Fruit fly (Drosophila melanogaster) whole organism, embryonic: ENCODE measurements around the gene ND-B16.6.

ENCODE experiments used
- Adf1 ChIP-seq: fragments of 200-800 bp; sonication (Bioruptor generic); IDR thresholded peaks from 2 replicates; pipeline ENCODE4 v1.3.6; 2022; ENCODE audit warnings: missing biosample characterization, missing genetic modification characterization
- BtbVII ChIP-seq: fragments of 200-800 bp; sonication (Bioruptor generic); optimal IDR thresholded peaks from 3 replicates; lab custom pipeline; 2017; ENCODE audit warnings: missing biosample characterization, mild to moderate bottlenecking, missing genetic modification characterization
- CG10462 ChIP-seq: fragments of 200-800 bp; sonication (Bioruptor generic); optimal IDR thresholded peaks from 2 replicates; lab custom pipeline; 2016; ENCODE audit warnings: missing biosample characterization, missing genetic modification characterization
- CG11247 ChIP-seq: fragments of 200-800 bp; sonication (Bioruptor generic); IDR thresholded peaks from 2 replicates; pipeline ENCODE4 v1.3.6; 2022; ENCODE audit warnings: missing biosample characterization, missing genetic modification characterization
- CG12769 ChIP-seq: fragments of 200-800 bp; sonication (Bioruptor generic); optimal IDR thresholded peaks from 2 replicates; lab custom pipeline; 2019; ENCODE audit warnings: missing biosample characterization, mild to moderate bottlenecking, missing genetic modification characterization, moderate library complexity
- CG13287 ChIP-seq: fragments of 200-800 bp; sonication (Bioruptor generic); IDR thresholded peaks from 2 replicates; pipeline ENCODE4 v1.3.6; 2022; ENCODE audit warnings: missing biosample characterization, missing genetic modification characterization; ENCODE audit not compliant: partially characterized antibody
- CG13894 ChIP-seq: fragments of 200-800 bp; sonication (Bioruptor generic); optimal IDR thresholded peaks from 3 replicates; lab custom pipeline; 2018; ENCODE audit warnings: missing biosample characterization, mild to moderate bottlenecking, missing genetic modification characterization, moderate library complexity
- CG17361 ChIP-seq: fragments of 200-800 bp; sonication (Bioruptor generic); IDR thresholded peaks from 3 replicates; pipeline ENCODE4 v1.3.6; 2022; ENCODE audit warnings: missing biosample characterization, missing genetic modification characterization
- CG17802 ChIP-seq: fragments of 200-800 bp; sonication (Bioruptor generic); optimal IDR thresholded peaks from 2 replicates; lab custom pipeline; 2018; ENCODE audit warnings: missing biosample characterization, mild to moderate bottlenecking, missing genetic modification characterization, moderate library complexity
- CG18599 ChIP-seq: fragments of 200-800 bp; sonication (Bioruptor generic); optimal IDR thresholded peaks from 3 replicates; lab custom pipeline; 2017; ENCODE audit warnings: missing biosample characterization, missing genetic modification characterization, mild to moderate bottlenecking, moderate library complexity, missing genetic modification reagents
- CG2875 ChIP-seq: fragments of 200-800 bp; sonication (Bioruptor generic); optimal IDR thresholded peaks from 2 replicates; lab custom pipeline; 2017; ENCODE audit warnings: missing biosample characterization, mild to moderate bottlenecking, missing genetic modification characterization, missing genetic modification reagents
- CG31365 ChIP-seq: fragments of 200-800 bp; sonication (Bioruptor generic); optimal IDR thresholded peaks from 2 replicates; lab custom pipeline; 2018; ENCODE audit warnings: missing biosample characterization, mild to moderate bottlenecking, missing genetic modification characterization
- CG34376 ChIP-seq: fragments of 200-800 bp; sonication (Bioruptor generic); optimal IDR thresholded peaks from 2 replicates; lab custom pipeline; 2018; ENCODE audit warnings: missing biosample characterization, mild to moderate bottlenecking, missing genetic modification characterization
- CG7372 ChIP-seq: fragments of 200-800 bp; sonication (Bioruptor generic); IDR thresholded peaks from 2 replicates; pipeline ENCODE4 v1.3.6; 2022; ENCODE audit warnings: missing biosample characterization, missing genetic modification characterization
- CG8944 ChIP-seq: fragments of 200-800 bp; sonication (Bioruptor generic); optimal IDR thresholded peaks from 3 replicates; lab custom pipeline; 2016; ENCODE audit warnings: missing biosample characterization, missing genetic modification characterization
- CoRest ChIP-seq: fragments of 200-800 bp; sonication (Bioruptor generic); optimal IDR thresholded peaks from 3 replicates; lab custom pipeline; 2018; ENCODE audit warnings: missing biosample characterization, mild to moderate bottlenecking, missing genetic modification characterization, moderate library complexity
- Dip3 ChIP-seq: fragments of 200-800 bp; sonication (Bioruptor generic); optimal IDR thresholded peaks from 3 replicates; lab custom pipeline; 2016; ENCODE audit warnings: missing biosample characterization, missing genetic modification characterization
- Drgx ChIP-seq: fragments of 200-800 bp; sonication (Bioruptor generic); IDR thresholded peaks from 2 replicates; pipeline ENCODE4 v1.3.6; 2022; ENCODE audit warnings: missing biosample characterization, missing genetic modification characterization
- Myb ChIP-seq: fragments of 200-800 bp; sonication (Bioruptor generic); optimal IDR thresholded peaks from 2 replicates; lab custom pipeline; 2016; ENCODE audit warnings: missing biosample characterization, missing genetic modification characterization
- Optix ChIP-seq: fragments of 200-800 bp; sonication (Bioruptor generic); IDR thresholded peaks from 3 replicates; pipeline ENCODE4 v1.3.6; 2022; ENCODE audit warnings: missing biosample characterization, missing genetic modification characterization
- PHDP ChIP-seq: fragments of 200-800 bp; sonication (Bioruptor generic); optimal IDR thresholded peaks from 3 replicates; lab custom pipeline; 2018; ENCODE audit warnings: missing biosample characterization, mild to moderate bottlenecking, missing genetic modification characterization, moderate library complexity
- Pdp1 ChIP-seq, 2 experiments: fragments of 200-800 bp; sonication (Bioruptor generic); optimal IDR thresholded peaks; 3 replicates each; lab custom pipeline; 2016; ENCODE audit warnings: missing biosample characterization in 2 of 2, missing genetic modification characterization in 2 of 2, mild to moderate bottlenecking in 1 of 2, moderate library complexity in 1 of 2
- bbx ChIP-seq: fragments of 200-800 bp; sonication (Bioruptor generic); IDR thresholded peaks from 2 replicates; pipeline ENCODE4 v1.3.6; 2022; ENCODE audit warnings: missing biosample characterization, missing genetic modification characterization; ENCODE audit not compliant: partially characterized antibody
- cato ChIP-seq: fragments of 200-800 bp; sonication (Bioruptor generic); optimal IDR thresholded peaks from 2 replicates; lab custom pipeline; 2016; ENCODE audit warnings: missing biosample characterization, missing genetic modification characterization, borderline replicate concordance
- chinmo ChIP-seq: fragments of 200-800 bp; sonication (Bioruptor generic); IDR thresholded peaks from 4 replicates; pipeline ENCODE4 v1.3.6; 2022; ENCODE audit warnings: missing biosample characterization, missing genetic modification characterization; ENCODE audit not compliant: partially characterized antibody
- crol ChIP-seq: fragments of 200-800 bp; sonication (Bioruptor generic); IDR thresholded peaks from 2 replicates; pipeline ENCODE4 v1.3.6; 2022; ENCODE audit warnings: missing biosample characterization, missing genetic modification characterization
- danr ChIP-seq: fragments of 200-800 bp; sonication (Bioruptor generic); IDR thresholded peaks from 2 replicates; pipeline ENCODE4 v1.3.6; 2022; ENCODE audit warnings: missing biosample characterization, missing genetic modification characterization
- dmrt99B ChIP-seq: fragments of 200-800 bp; sonication (Bioruptor generic); optimal IDR thresholded peaks from 2 replicates; lab custom pipeline; 2018; ENCODE audit warnings: missing biosample characterization, mild to moderate bottlenecking, missing genetic modification characterization, moderate library complexity
- fd3F ChIP-seq: fragments of 200-800 bp; sonication (Bioruptor generic); optimal IDR thresholded peaks from 2 replicates; lab custom pipeline; 2018; ENCODE audit warnings: missing biosample characterization, mild to moderate bottlenecking, missing genetic modification characterization, moderate library complexity
- grn ChIP-seq: fragments of 200-800 bp; sonication (Bioruptor generic); optimal IDR thresholded peaks from 3 replicates; lab custom pipeline; 2017; ENCODE audit warnings: missing biosample characterization, missing genetic modification characterization
- hbn ChIP-seq: fragments of 200-800 bp; sonication (Bioruptor generic); IDR thresholded peaks from 2 replicates; pipeline ENCODE4 v1.3.6; 2022; ENCODE audit warnings: missing biosample characterization, missing genetic modification characterization; ENCODE audit not compliant: partially characterized antibody
- kah ChIP-seq: fragments of 200-800 bp; sonication (Bioruptor generic); optimal IDR thresholded peaks from 2 replicates; lab custom pipeline; 2018; ENCODE audit warnings: missing biosample characterization, mild to moderate bottlenecking, missing genetic modification characterization
- lbe ChIP-seq: fragments of 200-800 bp; sonication (Bioruptor generic); optimal IDR thresholded peaks from 2 replicates; lab custom pipeline; 2016; ENCODE audit warnings: missing biosample characterization, mild to moderate bottlenecking, missing genetic modification characterization
- mirr ChIP-seq: fragments of 200-800 bp; sonication (Bioruptor generic); optimal IDR thresholded peaks from 3 replicates; lab custom pipeline; 2018; ENCODE audit warnings: missing biosample characterization, mild to moderate bottlenecking, missing genetic modification characterization
- mld ChIP-seq: fragments of 200-800 bp; sonication (Bioruptor generic); IDR thresholded peaks from 3 replicates; pipeline ENCODE4 v1.3.6; 2022; ENCODE audit warnings: missing biosample characterization, missing genetic modification characterization; ENCODE audit not compliant: partially characterized antibody
- nom ChIP-seq: fragments of 200-800 bp; sonication (Bioruptor generic); optimal IDR thresholded peaks from 2 replicates; lab custom pipeline; 2017; ENCODE audit warnings: missing biosample characterization, missing genetic modification characterization, mild to moderate bottlenecking, moderate library complexity, missing genetic modification reagents
- org-1 ChIP-seq: fragments of 200-800 bp; sonication (Bioruptor generic); optimal IDR thresholded peaks from 2 replicates; lab custom pipeline; 2017; ENCODE audit warnings: missing biosample characterization, missing genetic modification characterization
- row ChIP-seq: fragments of 200-800 bp; sonication (Bioruptor generic); IDR thresholded peaks from 3 replicates; pipeline ENCODE4 v1.3.6; 2022; ENCODE audit warnings: missing biosample characterization, missing genetic modification characterization
- schlank ChIP-seq: fragments of 200-800 bp; sonication (Bioruptor generic); optimal IDR thresholded peaks from 2 replicates; lab custom pipeline; 2018; ENCODE audit warnings: missing biosample characterization, mild to moderate bottlenecking, missing genetic modification characterization
- sqz ChIP-seq: fragments of 200-800 bp; sonication (Bioruptor generic); optimal IDR thresholded peaks from 3 replicates; lab custom pipeline; 2018; ENCODE audit warnings: missing biosample characterization, mild to moderate bottlenecking, missing genetic modification characterization
- vnd ChIP-seq: fragments of 200-800 bp; sonication (Bioruptor generic); IDR thresholded peaks from 3 replicates; pipeline ENCODE4 v1.3.6; 2022; ENCODE audit warnings: missing biosample characterization, missing genetic modification characterization; ENCODE audit not compliant: partially characterized antibody
- wdn ChIP-seq: fragments of 200-800 bp; sonication (Bioruptor generic); IDR thresholded peaks from 2 replicates; pipeline ENCODE4 v1.3.6; 2022; ENCODE audit warnings: missing biosample characterization, missing genetic modification characterization
- zen2 ChIP-seq: fragments of 200-800 bp; sonication (Bioruptor generic); IDR thresholded peaks from 3 replicates; pipeline ENCODE4 v1.3.6; 2022; ENCODE audit warnings: missing biosample characterization, missing genetic modification characterization; ENCODE audit not compliant: partially characterized antibody

Gene ND-B16.6

dm6 chrX:6361215-6361614 lies 11.0 kb upstream of the ND-B16.6 start (continued):
- TF ChIP-seq org-1 (GFP tag; lab: Kevin White, UChicago) (no peak), bbx (GFP tag; lab: Robert Waterston, UW) (peak; percentile 37; the same call in 1 of the 2 replicates), mld (GFP tag; lab: Robert Waterston, UW) (no peak), lbe (no peak), grn (GFP tag; lab: Kevin White, UChicago) (no peak), CG8944 (no peak), hbn (peak; percentile 23; the same call in 1 of the 2 replicates), CG31365 (tag; lab: Kevin White, UChicago) (no peak), danr (GFP tag; lab: Robert Waterston, UW) (no peak), schlank (tag; lab: Kevin White, UChicago) (no peak), CG2875 (no peak), wdn (GFP tag; lab: Robert Waterston, UW) (no peak)

dm6 chrX:6358198-6358597 lies 8.0 kb upstream of the ND-B16.6 start:
- TF ChIP-seq Pdp1 (GFP tag; optimal IDR thresholded peaks at IDR 0.05; lab: Kevin White, UChicago) = peak in 1 of 2 experiments; percentile 17
- no peak for TF ChIP-seq CG11247 (GFP tag; lab: Robert Waterston, UW)

- TF ChIP-seq BtbVII (GFP tag; lab: Kevin White, UChicago) = no peak
- TF ChIP-seq Optix (GFP tag; lab: Robert Waterston, UW) = 0 out of 3 replicates have a peak, but pooled peaks have one; percentile 5
- no peak for TF ChIP-seq Myb
- TF ChIP-seq chinmo (GFP tag; lab: Robert Waterston, UW) = peak; percentile 63; the same call in 1 of the 4 replicates
- peak; percentile 75 for TF ChIP-seq crol (GFP tag; lab: Robert Waterston, UW)
- no peak for TF ChIP-seq zen2 (GFP tag; lab: Robert Waterston, UW)
- TF ChIP-seq Drgx = peak; percentile 10; the same call in 1 of the 2 replicates
- TF ChIP-seq PHDP (tag; lab: Kevin White, UChicago) = no peak
- peak; percentile 33 for TF ChIP-seq nom (GFP tag; lab: Kevin White, UChicago)
Observed at dm6 chrX:6357456-6358007, 7.3 kb upstream of the ND-B16.6 start.

- TF ChIP-seq mirr (GFP tag; lab: Kevin White, UChicago) (peak; percentile 95), CoRest (tag; lab: Kevin White, UChicago) (peak; percentile 28), fd3F (GFP tag; lab: Kevin White, UChicago) (peak; percentile 7), CG18599 (GFP tag; lab: Kevin White, UChicago) (peak; percentile 3), CG13287 (GFP tag; lab: Robert Waterston, UW) (0 out of 2 replicates have a peak, but pooled peaks have one; percentile 9), kah (no peak), Dip3 (GFP tag; lab: Kevin White, UChicago) (no peak), sqz (peak; percentile 64), CG13894 (tag; lab: Kevin White, UChicago) (peak; percentile 3), CG17361 (GFP tag; lab: Robert Waterston, UW) (0 out of 3 replicates have a peak, but pooled peaks have one; percentile 15), CG12769 (peak; percentile 22), CG7372 (GFP tag; lab: Robert Waterston, UW) (no peak), vnd (GFP tag; lab: Robert Waterston, UW) (peak; percentile 48; the same call in 2 of the 3 replicates), Adf1 (GFP tag; lab: Robert Waterston, UW) (peak; percentile 31; the same call in 1 of the 2 replicates), row (peak; percentile 67), CG34376 (GFP tag; lab: Kevin White, UChicago) (peak; percentile 89), CG17802 (no peak), dmrt99B (tag; lab: Kevin White, UChicago) (peak; percentile 27), CG10462 (GFP tag; lab: Kevin White, UChicago) (no peak), crol (GFP tag; lab: Robert Waterston, UW) (peak; percentile 95), cato (no peak)
Observed at dm6 chrX:6356748-6357397, 6.7 kb upstream of the ND-B16.6 start.
